Fruit fly (Drosophila melanogaster): ENCODE data around the gene daed.

Gene daed

dm6 chr2L:2196590-2197474 is 19.3 kb downstream of the daed start (continued):
- peak; percentile 60 for TF ChIP-seq Oli (tag; optimal IDR thresholded peaks at IDR 0.05)
- TF ChIP-seq crol (GFP tag; IDR thresholded peaks at IDR 0.05): no peak
- peak; percentile 9 for TF ChIP-seq CG3163 (GFP tag; optimal IDR thresholded peaks at IDR 0.05)
- TF ChIP-seq inv (GFP tag; IDR thresholded peaks at IDR 0.05; ENCODE audit: partially characterized antibody): no peak
- TF ChIP-seq D19B (GFP tag; optimal IDR thresholded peaks at IDR 0.05): peak; percentile 55
- no peak for TF ChIP-seq jing (GFP tag; optimal IDR thresholded peaks at IDR 0.05)
- TF ChIP-seq CG16813 (GFP tag; IDR thresholded peaks at IDR 0.05; ENCODE audit: partially characterized antibody): no peak
- TF ChIP-seq Hr51 (GFP tag; optimal IDR thresholded peaks at IDR 0.05): peak in 1 of 2 experiments; percentile 59
- TF ChIP-seq CG4854 (GFP tag; optimal IDR thresholded peaks at IDR 0.05): no peak
- TF ChIP-seq CG7963 (GFP tag; IDR thresholded peaks at IDR 0.05; ENCODE audit: partially characterized antibody): no peak
- no peak for TF ChIP-seq CG10462 (GFP tag; optimal IDR thresholded peaks at IDR 0.05)
- TF ChIP-seq sqz (GFP tag; optimal IDR thresholded peaks at IDR 0.05): peak; percentile 83
- TF ChIP-seq CG13775 (GFP tag; optimal IDR thresholded peaks at IDR 0.05): peak; percentile 55
- peak; percentile 97 for TF ChIP-seq CG1832 (GFP tag; optimal IDR thresholded peaks at IDR 0.05)
- TF ChIP-seq CG18476 (GFP tag; optimal IDR thresholded peaks at IDR 0.05): peak; percentile 15
- TF ChIP-seq eve (GFP tag; optimal IDR thresholded peaks at IDR 0.05): no peak
- TF ChIP-seq pros (GFP tag; optimal IDR thresholded peaks at IDR 0.05): peak; percentile 91
- no peak for TF ChIP-seq cas (GFP tag; IDR thresholded peaks at IDR 0.05)
- no peak for TF ChIP-seq Xrp1 (GFP tag; IDR thresholded peaks at IDR 0.05)
- no peak for TF ChIP-seq CG3726 (GFP tag; IDR thresholded peaks at IDR 0.05)
- TF ChIP-seq insv (GFP tag; optimal IDR thresholded peaks at IDR 0.05): peak in 1 of 2 experiments; percentile 56
- no peak for TF ChIP-seq Nf-YA (GFP tag; IDR thresholded peaks at IDR 0.05)
- peak in 2 of 3 experiments; percentile 66 to 78 for TF ChIP-seq lola (GFP tag; optimal IDR thresholded peaks at IDR 0.05)
- no peak for TF ChIP-seq Mrtf (GFP tag; IDR thresholded peaks at IDR 0.05)
- TF ChIP-seq fd96Cb (tag; optimal IDR thresholded peaks at IDR 0.05): no peak
- no peak for TF ChIP-seq Dip2 (GFP tag; IDR thresholded peaks at IDR 0.05)
- TF ChIP-seq tna (GFP tag; IDR thresholded peaks at IDR 0.05; ENCODE audit: partially characterized antibody): no peak
- TF ChIP-seq Neu2 (GFP tag; optimal IDR thresholded peaks at IDR 0.05; ENCODE audit: borderline replicate concordance): no peak
- peak; percentile 31 for TF ChIP-seq Dp (GFP tag; optimal IDR thresholded peaks at IDR 0.05)
- peak; percentile 38 for TF ChIP-seq CG1602 (GFP tag; optimal IDR thresholded peaks at IDR 0.05)
- no peak for TF ChIP-seq pita (GFP tag; optimal IDR thresholded peaks at IDR 0.05)
- TF ChIP-seq bcd (GFP tag; optimal IDR thresholded peaks at IDR 0.05): no peak
- TF ChIP-seq CG6654 (GFP tag; optimal IDR thresholded peaks at IDR 0.05): no peak
- peak; percentile 64 for TF ChIP-seq CG13424 (tag; optimal IDR thresholded peaks at IDR 0.05)
- TF ChIP-seq CG2678 (tag; optimal IDR thresholded peaks at IDR 0.05): peak; percentile 67
- no peak for TF ChIP-seq Poxn (GFP tag; IDR thresholded peaks at IDR 0.05)
- TF ChIP-seq E2f2 (GFP tag; IDR thresholded peaks at IDR 0.05): no peak
- no peak for TF ChIP-seq ara (GFP tag; IDR thresholded peaks at IDR 0.05)
- peak; percentile 20 for TF ChIP-seq CG12299 (tag; optimal IDR thresholded peaks at IDR 0.05)
- peak; percentile 63 for TF ChIP-seq CG9727 (GFP tag; optimal IDR thresholded peaks at IDR 0.05)
- TF ChIP-seq sisA (GFP tag; IDR thresholded peaks at IDR 0.05): no peak
- no peak for TF ChIP-seq Opbp (GFP tag; IDR thresholded peaks at IDR 0.05; ENCODE audit: partially characterized antibody)
- TF ChIP-seq bab2 (GFP tag; optimal IDR thresholded peaks at IDR 0.05): no peak
- no peak for TF ChIP-seq eyg (GFP tag; optimal IDR thresholded peaks at IDR 0.05)
- no peak for TF ChIP-seq CG14667 (GFP tag; IDR thresholded peaks at IDR 0.05)
- TF ChIP-seq ash1 (GFP tag; optimal IDR thresholded peaks at IDR 0.05): peak; percentile 5
- TF ChIP-seq Tbp (GFP tag; optimal IDR thresholded peaks at IDR 0.05): no peak
- no peak for TF ChIP-seq CG9876 (GFP tag; optimal IDR thresholded peaks at IDR 0.05)
